Worm (Caenorhabditis elegans) whole organism, midembryonic: ENCODE measurements around the gene hot-9.
"Not testable (repeated sequence)": the region's sequence is repeated elsewhere in the genome, so short reads cannot be mapped to it uniquely, and the experiment has no call there.

Experiments
- T22C8.4 ChIP-seq: fragments of 200-800 bp; sonication (Bioruptor generic); IDR thresholded peaks from 2 replicates; pipeline ENCODE4 v1.3.6; 2022; ENCODE audit warnings: missing genetic modification characterization, missing compliant biosample characterization
- cog-1 ChIP-seq: sonication (generic microtip); optimal IDR thresholded peaks from 2 replicates; lab custom pipeline; 2016; ENCODE audit warnings: missing genetic modification characterization, missing compliant biosample characterization
- flt-1 ChIP-seq: fragments of 200-800 bp; sonication (Bioruptor generic); IDR thresholded peaks from 2 replicates; pipeline ENCODE4 v1.3.6; 2022; ENCODE audit warnings: missing genetic modification characterization, missing compliant biosample characterization
- klf-2 ChIP-seq: fragments of 200-800 bp; sonication (Bioruptor generic); conservative IDR thresholded peaks from 2 replicates; pipeline ENCODE4 v1.3.6; 2022; ENCODE audit warnings: missing genetic modification reagents, missing genetic modification characterization, missing compliant biosample characterization
- med-1 ChIP-seq: sonication (generic microtip); optimal IDR thresholded peaks from 2 replicates; lab custom pipeline; 2017; ENCODE audit warnings: missing genetic modification characterization, mild to moderate bottlenecking, missing compliant biosample characterization, antibody characterized with exemption, missing genetic modification reagents; ENCODE audit not compliant: insufficient read depth
- ref-1 ChIP-seq: fragments of 200-800 bp; sonication (Bioruptor generic); conservative IDR thresholded peaks from 2 replicates; pipeline ENCODE4 v1.3.6; 2022; ENCODE audit warnings: missing genetic modification reagents, missing genetic modification characterization, missing compliant biosample characterization
- tab-1 ChIP-seq: fragments of 200-800 bp; sonication (Bioruptor generic); IDR thresholded peaks from 2 replicates; pipeline ENCODE4 v1.3.6; 2022; ENCODE audit warnings: missing genetic modification characterization, missing compliant biosample characterization
- ztf-23 ChIP-seq: fragments of 200-800 bp; sonication (Bioruptor generic); IDR thresholded peaks from 2 replicates; pipeline ENCODE4 v1.3.6; 2022; ENCODE audit warnings: missing genetic modification reagents, missing genetic modification characterization, missing compliant biosample characterization
- ztf-29 ChIP-seq: fragments of 200-800 bp; sonication (Bioruptor generic); IDR thresholded peaks from 2 replicates; pipeline ENCODE4 v1.3.6; 2022; ENCODE audit warnings: missing genetic modification reagents, missing genetic modification characterization, missing compliant biosample characterization

Gene hot-9

DNA sequence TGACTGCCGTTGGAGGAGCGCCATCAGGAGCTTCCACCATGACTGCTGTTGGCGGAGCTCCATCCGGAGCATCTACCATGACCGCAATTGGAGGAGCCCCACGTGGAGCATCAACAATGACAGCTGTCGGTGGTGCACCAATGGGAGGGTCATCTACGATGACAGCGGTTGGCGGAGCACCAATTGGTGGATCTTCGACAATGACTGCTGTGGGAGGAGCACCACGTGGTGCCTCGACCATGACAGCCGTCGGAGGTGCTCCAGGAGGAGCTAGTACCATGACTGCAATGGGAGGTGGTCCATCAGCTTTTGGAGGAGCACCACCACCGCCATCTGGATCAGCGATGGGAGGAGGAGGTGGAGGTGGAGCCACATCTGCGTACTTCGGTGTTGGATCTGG, 28.2 kb downstream of the hot-9 start, which contains the start of gene T28H11.7:
T28H11.7 (minus strand) TSS at position 101 of the 400 bp plus-strand sequence.
- TF ChIP-seq tab-1 (GFP tag; lab: Robert Waterston, UW), result 0 out of 2 replicates have a peak, but pooled peaks have one; percentile 9

DNA sequence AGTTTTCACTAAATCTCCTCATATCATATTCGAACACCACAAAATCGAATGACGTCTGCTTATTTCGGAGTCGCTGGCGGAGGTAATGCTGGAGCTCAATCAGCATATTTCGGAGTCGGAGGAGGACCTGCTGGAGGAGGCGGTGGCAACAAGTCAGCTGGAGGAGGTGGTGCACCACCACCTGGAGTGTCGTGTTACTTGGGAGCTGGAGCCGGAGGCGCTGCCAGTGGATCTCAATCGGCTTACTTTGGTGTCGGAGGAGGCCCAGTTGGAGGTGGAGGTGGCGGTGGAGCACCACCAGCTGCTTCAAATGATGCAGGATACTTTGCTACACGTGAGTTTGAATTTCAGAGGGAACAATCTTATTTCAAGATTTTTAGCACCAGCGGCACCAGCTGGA, 28.8 kb downstream of the hot-9 start, which contains the start of gene ssq-4:
ssq-4 (plus strand) TSS at position 19 of the 400 bp plus-strand sequence.
- TF ChIP-seq flt-1, tab-1, T22C8.4 (GFP tag; lab: Robert Waterston, UW): not testable (repeated sequence)

- no peak for TF ChIP-seq ztf-29
- TF ChIP-seq med-1 (GFP tag; lab: Kevin White, UChicago), result no peak
- no peak for TF ChIP-seq ref-1 (GFP tag; lab: Robert Waterston, UW)
- no peak for TF ChIP-seq tab-1 (GFP tag; lab: Robert Waterston, UW)
- TF ChIP-seq T22C8.4 (GFP tag; lab: Robert Waterston, UW), result no peak
- TF ChIP-seq ztf-23 (GFP tag; lab: Robert Waterston, UW), result no peak
- TF ChIP-seq cog-1, result no peak
- no peak for TF ChIP-seq klf-2 (GFP tag; lab: Robert Waterston, UW)
- no peak for TF ChIP-seq flt-1 (GFP tag; lab: Robert Waterston, UW)
These were observed 33.0 kb downstream of the hot-9 start, which contains the start of gene srm-1 for ce11 chrIV:5012241-5012640. srm-1 (plus strand) TSS chrIV:5012541.

ce11 chrIV:5008378-5008777, 36.9 kb downstream of the hot-9 start, which contains the start of gene srm-2:
srm-2 (plus strand) TSS chrIV:5008678.
- no peak for TF ChIP-seq ref-1 (GFP tag; lab: Robert Waterston, UW)
- TF ChIP-seq ztf-23 (GFP tag; lab: Robert Waterston, UW), result no peak
- TF ChIP-seq T22C8.4 (GFP tag; lab: Robert Waterston, UW), result no peak
- no peak for TF ChIP-seq flt-1 (GFP tag; lab: Robert Waterston, UW)
- no peak for TF ChIP-seq med-1 (GFP tag; lab: Kevin White, UChicago)
- no peak for TF ChIP-seq klf-2 (GFP tag; lab: Robert Waterston, UW)
- TF ChIP-seq tab-1 (GFP tag; lab: Robert Waterston, UW), result no peak
- no peak for TF ChIP-seq ztf-29
- TF ChIP-seq cog-1, result no peak

DNA sequence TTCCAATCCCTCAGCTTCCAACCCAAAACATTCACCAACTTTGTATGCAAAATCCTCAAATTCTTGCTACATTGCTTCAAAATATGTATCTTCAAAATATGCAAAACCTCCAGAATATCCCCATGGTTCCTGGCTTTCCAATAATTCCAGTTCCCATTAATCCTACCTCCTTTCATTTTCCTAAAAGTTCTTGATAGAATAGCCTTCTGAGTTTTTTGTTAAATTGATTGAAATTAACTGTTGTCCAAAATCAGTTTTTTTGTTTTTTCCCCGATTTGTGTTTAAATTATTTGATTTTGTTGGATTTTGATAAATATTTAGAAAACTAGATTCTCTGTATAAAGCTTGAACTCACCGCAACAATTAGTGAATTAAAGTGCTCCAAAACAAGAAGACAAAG, 40.1 kb downstream of the hot-9 start:
- TF ChIP-seq ref-1 (GFP tag; lab: Robert Waterston, UW), result no peak

- no peak for TF ChIP-seq ztf-29
- no peak for TF ChIP-seq tab-1 (GFP tag; lab: Robert Waterston, UW)
- TF ChIP-seq cog-1, result no peak
- no peak for TF ChIP-seq T22C8.4 (GFP tag; lab: Robert Waterston, UW)
- no peak for TF ChIP-seq med-1 (GFP tag; lab: Kevin White, UChicago)
These were observed 42.8 kb downstream of the hot-9 start, which contains the start of gene pes-1 for ce11 chrIV:5002448-5002847. pes-1 (plus strand) TSS chrIV:5002748.

DNA sequence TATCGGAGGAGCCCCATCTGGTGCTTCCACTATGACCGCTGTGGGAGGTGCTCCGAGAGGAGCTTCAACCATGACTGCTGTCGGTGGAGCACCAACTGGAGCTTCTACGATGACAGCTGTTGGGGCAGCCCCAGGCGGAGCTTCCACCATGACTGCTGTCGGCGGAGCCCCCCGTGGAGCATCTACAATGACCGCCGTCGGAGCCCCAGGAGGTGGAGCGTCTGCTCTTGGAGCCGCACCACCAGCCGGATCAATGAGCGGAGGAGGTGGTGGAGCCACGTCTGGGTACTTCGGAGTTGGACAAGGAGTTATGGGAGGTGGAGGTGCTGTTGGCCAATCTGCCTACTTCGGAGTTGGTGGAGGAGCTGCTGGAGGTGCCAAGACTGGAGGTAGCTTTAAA, 48.3 kb downstream of the hot-9 start:
- TF ChIP-seq cog-1 (no peak), flt-1 (GFP tag; lab: Robert Waterston, UW) (no peak), tab-1 (GFP tag; lab: Robert Waterston, UW) (no peak), ztf-23 (GFP tag; lab: Robert Waterston, UW) (no peak), ztf-29 (no peak), klf-2 (GFP tag; lab: Robert Waterston, UW) (no peak), med-1 (GFP tag; lab: Kevin White, UChicago) (no peak), T22C8.4 (GFP tag; lab: Robert Waterston, UW) (no peak), ref-1 (GFP tag; lab: Robert Waterston, UW) (no peak)

ce11 chrIV:4995842-4996241, 49.4 kb downstream of the hot-9 start, which contains the start of gene ssq-2:
ssq-2 (plus strand) TSS chrIV:4996142.
- TF ChIP-seq T22C8.4 (GFP tag; lab: Robert Waterston, UW) (no peak), med-1 (GFP tag; lab: Kevin White, UChicago) (no peak), cog-1 (no peak), klf-2 (GFP tag; lab: Robert Waterston, UW) (no peak), ref-1 (GFP tag; lab: Robert Waterston, UW) (no peak), flt-1 (GFP tag; lab: Robert Waterston, UW) (no peak)

ce11 chrIV:4993128-4993527, 52.2 kb downstream of the hot-9 start:
- TF ChIP-seq cog-1, result no peak
- no peak for TF ChIP-seq med-1 (GFP tag; lab: Kevin White, UChicago)
- TF ChIP-seq ztf-23 (GFP tag; lab: Robert Waterston, UW), result no peak
- TF ChIP-seq ref-1 (GFP tag; lab: Robert Waterston, UW), result no peak
- no peak for TF ChIP-seq tab-1 (GFP tag; lab: Robert Waterston, UW)
- TF ChIP-seq klf-2 (GFP tag; lab: Robert Waterston, UW), result no peak
- no peak for TF ChIP-seq T22C8.4 (GFP tag; lab: Robert Waterston, UW)
- TF ChIP-seq flt-1 (GFP tag; lab: Robert Waterston, UW), result no peak

- no peak for TF ChIP-seq ztf-23 (GFP tag; lab: Robert Waterston, UW)
- no peak for TF ChIP-seq T22C8.4 (GFP tag; lab: Robert Waterston, UW)
- TF ChIP-seq flt-1 (GFP tag; lab: Robert Waterston, UW), result no peak
These were observed 53.2 kb downstream of the hot-9 start, which contains the start of gene str-162 for ce11 chrIV:4992089-4992488. str-162 (plus strand) TSS chrIV:4992389.
